Fruit fly (Drosophila melanogaster) whole organism, pupa: Measurements from ENCODE around the gene gammaTub23C.

Experiments used
- CG10348 ChIP-seq: fragments of 200-800 bp; sonication (Bioruptor generic); IDR thresholded peaks from 2 replicates; pipeline ENCODE4 v1.3.6; 2022; ENCODE audit warnings: missing biosample characterization, missing genetic modification characterization
- CG12605 ChIP-seq: fragments of 200-800 bp; sonication (Bioruptor generic); IDR thresholded peaks from 2 replicates; pipeline ENCODE4 v1.3.6; 2022; ENCODE audit warnings: missing biosample characterization, missing genetic modification characterization
- CG13204 ChIP-seq: fragments of 200-800 bp; sonication (Bioruptor generic); optimal IDR thresholded peaks from 2 replicates; lab custom pipeline; 2018; ENCODE audit warnings: missing biosample characterization, mild to moderate bottlenecking, missing genetic modification characterization, moderate library complexity
- CG14655 ChIP-seq: fragments of 200-800 bp; sonication (Bioruptor generic); optimal IDR thresholded peaks from 3 replicates; lab custom pipeline; 2017; ENCODE audit warnings: mild to moderate bottlenecking, missing biosample characterization, missing genetic modification reagents, missing genetic modification characterization
- CG15710 ChIP-seq: fragments of 200-800 bp; sonication (Bioruptor generic); optimal IDR thresholded peaks from 2 replicates; lab custom pipeline; 2018; ENCODE audit warnings: missing biosample characterization, mild to moderate bottlenecking, missing genetic modification characterization, moderate library complexity
- CG17806 ChIP-seq: fragments of 200-800 bp; sonication (Bioruptor generic); optimal IDR thresholded peaks from 2 replicates; lab custom pipeline; 2018; ENCODE audit warnings: missing biosample characterization, mild to moderate bottlenecking, missing genetic modification characterization, moderate library complexity
- CG32121 ChIP-seq: fragments of 200-800 bp; sonication (Bioruptor generic); IDR thresholded peaks from 2 replicates; pipeline ENCODE4 v1.3.6; 2022; ENCODE audit warnings: missing biosample characterization, missing genetic modification characterization
- CG34367 ChIP-seq: fragments of 200-800 bp; sonication (Bioruptor generic); optimal IDR thresholded peaks from 2 replicates; lab custom pipeline; 2018; ENCODE audit warnings: missing biosample characterization, mild to moderate bottlenecking, missing genetic modification characterization
- CG4496 ChIP-seq: fragments of 200-800 bp; sonication (Bioruptor generic); IDR thresholded peaks from 3 replicates; pipeline ENCODE4 v1.3.6; 2022; ENCODE audit warnings: missing biosample characterization, missing genetic modification characterization
- CG8159 ChIP-seq: fragments of 200-800 bp; sonication (Bioruptor generic); optimal IDR thresholded peaks from 3 replicates; lab custom pipeline; 2018; ENCODE audit warnings: missing biosample characterization, mild to moderate bottlenecking, missing genetic modification characterization, moderate library complexity
- CG8301 ChIP-seq: fragments of 200-800 bp; sonication (Bioruptor generic); optimal IDR thresholded peaks from 2 replicates; lab custom pipeline; 2018; ENCODE audit warnings: missing biosample characterization, mild to moderate bottlenecking, missing genetic modification characterization
- CG9948 ChIP-seq: fragments of 200-800 bp; sonication (Bioruptor generic); optimal IDR thresholded peaks from 2 replicates; lab custom pipeline; 2018; ENCODE audit warnings: missing biosample characterization, mild to moderate bottlenecking, missing genetic modification characterization, moderate library complexity
- D1 ChIP-seq: fragments of 200-800 bp; sonication (Bioruptor generic); optimal IDR thresholded peaks from 2 replicates; lab custom pipeline; 2018; ENCODE audit warnings: missing biosample characterization, mild to moderate bottlenecking, missing genetic modification characterization, moderate library complexity
- EcR ChIP-seq: fragments of 200-800 bp; sonication (Bioruptor generic); optimal IDR thresholded peaks from 3 replicates; lab custom pipeline; 2019; ENCODE audit warnings: missing biosample characterization, missing genetic modification characterization, mild to moderate bottlenecking, moderate library complexity, missing genetic modification reagents
- Ets98B ChIP-seq: fragments of 200-800 bp; sonication (Bioruptor generic); IDR thresholded peaks from 2 replicates; pipeline ENCODE4 v1.3.6; 2022; ENCODE audit warnings: missing biosample characterization, missing genetic modification characterization
- Pif1A ChIP-seq: fragments of 200-800 bp; sonication (Bioruptor generic); optimal IDR thresholded peaks from 3 replicates; lab custom pipeline; 2016; ENCODE audit warnings: missing biosample characterization, missing genetic modification characterization
- Pif1B ChIP-seq: fragments of 200-800 bp; sonication (Bioruptor generic); optimal IDR thresholded peaks from 3 replicates; lab custom pipeline; 2016; ENCODE audit warnings: missing biosample characterization, missing genetic modification characterization
- Snoo ChIP-seq: fragments of 200-800 bp; sonication (Bioruptor generic); optimal IDR thresholded peaks from 3 replicates; lab custom pipeline; 2017; ENCODE audit warnings: missing biosample characterization, mild to moderate bottlenecking, missing genetic modification characterization, inconsistent platforms
- fd96Ca ChIP-seq: fragments of 200-800 bp; sonication (Bioruptor generic); IDR thresholded peaks from 3 replicates; pipeline ENCODE4 v1.3.6; 2022; ENCODE audit warnings: missing biosample characterization, missing genetic modification characterization
- gl ChIP-seq: fragments of 200-800 bp; sonication (Bioruptor generic); optimal IDR thresholded peaks from 2 replicates; lab custom pipeline; 2018; ENCODE audit warnings: missing biosample characterization, mild to moderate bottlenecking, missing genetic modification characterization
- rn ChIP-seq: fragments of 200-800 bp; sonication (Bioruptor generic); IDR thresholded peaks from 2 replicates; pipeline ENCODE4 v1.3.6; 2022; ENCODE audit warnings: missing biosample characterization, missing genetic modification characterization

gammaTub23C gene

dm6 chr2L:3003399-3003798 lies 30.7 kb downstream of the gammaTub23C start:
- TF ChIP-seq CG4496 (GFP tag; lab: Robert Waterston, UW) (peak; percentile 73), CG14655 (GFP tag; lab: Kevin White, UChicago) (peak; percentile 81), CG8301 (peak; percentile 90), CG15710 (no peak), Ets98B (GFP tag; lab: Robert Waterston, UW) (peak; percentile 89), rn (GFP tag; lab: Robert Waterston, UW) (peak; percentile 44; the same call in 1 of the 2 replicates), Pif1A (GFP tag; lab: Kevin White, UChicago) (peak; percentile 59), CG10348 (GFP tag; lab: Robert Waterston, UW) (peak; percentile 57; the same call in 1 of the 2 replicates), gl (tag; lab: Kevin White, UChicago) (no peak), EcR (no peak), fd96Ca (no peak), Pif1B (no peak), CG32121 (GFP tag; lab: Robert Waterston, UW) (peak; percentile 85), D1 (no peak)
- TF ChIP-seq, all 21 proteins: peak for 8

DNA sequence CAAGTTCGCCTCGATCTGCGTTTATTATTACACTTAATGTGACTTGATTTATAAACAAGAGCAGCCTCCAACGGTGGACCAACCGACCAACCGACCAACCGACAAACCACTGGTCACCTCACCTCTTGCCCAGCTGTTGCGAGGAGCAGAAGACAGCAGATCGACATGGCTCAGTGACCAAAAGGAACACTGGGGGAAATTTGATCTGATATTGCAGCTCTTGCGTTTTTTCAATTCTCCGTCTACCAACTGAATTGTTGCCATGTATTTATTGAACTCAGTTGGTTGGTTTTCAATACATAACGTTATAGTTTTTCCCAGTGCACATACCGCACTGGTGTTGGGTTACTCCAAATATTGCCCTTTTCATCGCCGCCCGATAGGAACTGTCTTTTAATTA lies 31.9 kb downstream of the gammaTub23C start:
- TF ChIP-seq Pif1B (peak; percentile 4), CG34367 (tag; lab: Kevin White, UChicago) (peak; percentile 25), CG15710 (peak; percentile 45), EcR (peak; percentile 61), rn (GFP tag; lab: Robert Waterston, UW) (no peak), CG32121 (GFP tag; lab: Robert Waterston, UW) (no peak), CG9948 (tag; lab: Kevin White, UChicago) (peak; percentile 10), CG13204 (GFP tag; lab: Kevin White, UChicago) (peak; percentile 33), Snoo (peak; percentile 11), CG14655 (GFP tag; lab: Kevin White, UChicago) (no peak), CG17806 (peak; percentile 53), Pif1A (GFP tag; lab: Kevin White, UChicago) (peak; percentile 18), fd96Ca (peak; percentile 55; the same call in 2 of the 3 replicates), CG8159 (tag; lab: Kevin White, UChicago) (peak; percentile 41), gl (tag; lab: Kevin White, UChicago) (peak; percentile 3), CG8301 (no peak), CG10348 (GFP tag; lab: Robert Waterston, UW) (no peak), Ets98B (GFP tag; lab: Robert Waterston, UW) (no peak), CG12605 (no peak), CG4496 (GFP tag; lab: Robert Waterston, UW) (peak; percentile 44; the same call in 2 of the 3 replicates), D1 (no peak)

dm6 chr2L:3005483-3005882 lies 32.8 kb downstream of the gammaTub23C start:
- TF ChIP-seq CG12605 = no peak

dm6 chr2L:3006194-3006593 lies 33.5 kb downstream of the gammaTub23C start:
- TF ChIP-seq CG17806 (no peak), Pif1A (GFP tag; lab: Kevin White, UChicago) (no peak), CG8159 (tag; lab: Kevin White, UChicago) (no peak), Snoo (no peak), CG14655 (GFP tag; lab: Kevin White, UChicago) (no peak), CG13204 (GFP tag; lab: Kevin White, UChicago) (no peak), rn (GFP tag; lab: Robert Waterston, UW) (no peak), CG15710 (no peak), CG12605 (no peak), EcR (no peak), CG8301 (no peak), CG4496 (GFP tag; lab: Robert Waterston, UW) (no peak), gl (tag; lab: Kevin White, UChicago) (no peak), Ets98B (GFP tag; lab: Robert Waterston, UW) (no peak)

DNA sequence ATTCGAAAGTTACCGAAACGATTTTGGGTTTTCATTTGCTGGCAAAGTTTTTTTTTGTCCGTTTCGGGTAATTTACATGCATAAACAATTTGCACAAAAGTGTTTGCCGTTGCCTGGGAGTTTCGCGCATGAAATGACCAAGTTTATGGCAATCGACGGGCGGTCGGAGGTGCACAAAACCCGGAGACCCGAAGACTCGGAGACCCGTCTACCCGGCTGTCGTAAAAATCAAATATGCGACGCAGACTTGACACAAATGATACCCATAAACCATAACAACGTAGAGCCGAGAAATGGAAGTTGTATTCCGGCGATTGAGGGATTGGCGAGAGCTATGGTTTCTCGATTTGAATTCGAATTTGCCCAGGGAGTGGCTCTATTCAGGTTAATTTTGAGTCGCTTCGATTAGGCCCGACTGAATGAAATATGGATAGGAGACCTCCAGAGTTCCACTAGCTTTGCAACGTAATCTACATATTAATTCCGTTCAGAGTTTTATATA lies 34.3 kb downstream of the gammaTub23C start:
- TF ChIP-seq Snoo (no peak), Ets98B (GFP tag; lab: Robert Waterston, UW) (no peak), CG13204 (GFP tag; lab: Kevin White, UChicago) (no peak), CG15710 (no peak), CG34367 (tag; lab: Kevin White, UChicago) (no peak), Pif1A (GFP tag; lab: Kevin White, UChicago) (no peak), D1 (no peak), CG17806 (no peak), Pif1B (no peak), fd96Ca (no peak), rn (GFP tag; lab: Robert Waterston, UW) (no peak), CG14655 (GFP tag; lab: Kevin White, UChicago) (no peak), CG8301 (no peak), gl (tag; lab: Kevin White, UChicago) (no peak), CG9948 (tag; lab: Kevin White, UChicago) (no peak)

DNA sequence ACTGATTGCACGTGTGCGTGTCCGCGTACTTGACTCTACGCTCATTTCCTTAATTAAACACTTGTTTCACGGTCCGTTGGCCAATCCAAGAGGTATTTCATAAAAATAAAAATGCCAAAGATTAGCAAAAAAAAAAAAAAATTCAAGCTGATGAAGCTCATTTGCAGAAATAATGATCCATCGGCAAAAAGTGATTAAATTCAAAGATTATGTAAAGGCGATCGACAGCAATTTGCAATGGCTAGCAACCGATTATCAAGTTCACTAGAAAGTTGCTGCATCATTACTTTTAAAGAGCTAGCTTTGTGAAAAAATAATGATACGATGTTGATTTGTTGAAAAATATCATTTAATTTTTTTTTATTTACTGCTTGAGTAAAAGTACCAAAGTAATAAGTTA lies 36.7 kb downstream of the gammaTub23C start:
- TF ChIP-seq CG17806 (no peak), CG4496 (GFP tag; lab: Robert Waterston, UW) (no peak), D1 (no peak), Pif1B (no peak), CG13204 (GFP tag; lab: Kevin White, UChicago) (no peak), CG12605 (no peak), Pif1A (GFP tag; lab: Kevin White, UChicago) (no peak), gl (tag; lab: Kevin White, UChicago) (no peak), CG9948 (tag; lab: Kevin White, UChicago) (no peak), CG15710 (no peak), CG32121 (GFP tag; lab: Robert Waterston, UW) (no peak)
